Worm (Caenorhabditis elegans): ENCODE results near the gene srj-1.

The srj-1 gene

DNA sequence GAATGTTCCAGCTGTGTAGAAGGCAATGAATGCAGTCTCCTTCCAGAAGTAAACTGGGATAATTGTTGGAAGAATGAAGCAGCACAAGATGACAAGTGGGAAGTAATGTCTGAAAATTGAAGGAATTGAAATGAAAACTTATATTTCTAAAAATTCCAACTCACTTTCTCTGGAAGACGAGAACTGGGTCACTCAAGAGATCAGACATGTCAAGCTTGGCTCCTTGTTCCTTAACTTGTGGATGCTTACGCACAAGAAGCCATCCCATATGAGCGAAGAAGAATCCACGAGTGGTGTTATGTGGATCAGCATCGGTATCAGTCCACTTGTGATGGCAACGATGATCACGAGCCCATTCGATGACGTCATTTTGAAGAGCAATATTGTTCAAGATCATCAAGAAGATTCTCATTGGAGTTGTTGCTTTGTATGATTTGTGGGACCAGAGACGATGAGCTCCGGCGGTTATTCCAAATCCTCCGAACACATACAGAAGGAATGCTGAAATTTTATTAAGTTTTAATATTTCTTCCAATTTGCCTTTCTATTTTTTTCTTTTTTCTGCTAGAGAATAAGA, 50.9 kb downstream of the srj-1 start:
- TF ChIP-seq R02D3.7 (tag; optimal IDR thresholded peaks at IDR 0.05) (no peak), fkh-2 (tag; optimal IDR thresholded peaks at IDR 0.05) (no peak), lsy-12 (tag; optimal IDR thresholded peaks at IDR 0.05) (no peak), ama-1 (optimal IDR thresholded peaks at IDR 0.05) (peak; percentile 31)
